Fruit fly (Drosophila melanogaster): ENCODE results near the gene CG3309.

Gene CG3309

DNA sequence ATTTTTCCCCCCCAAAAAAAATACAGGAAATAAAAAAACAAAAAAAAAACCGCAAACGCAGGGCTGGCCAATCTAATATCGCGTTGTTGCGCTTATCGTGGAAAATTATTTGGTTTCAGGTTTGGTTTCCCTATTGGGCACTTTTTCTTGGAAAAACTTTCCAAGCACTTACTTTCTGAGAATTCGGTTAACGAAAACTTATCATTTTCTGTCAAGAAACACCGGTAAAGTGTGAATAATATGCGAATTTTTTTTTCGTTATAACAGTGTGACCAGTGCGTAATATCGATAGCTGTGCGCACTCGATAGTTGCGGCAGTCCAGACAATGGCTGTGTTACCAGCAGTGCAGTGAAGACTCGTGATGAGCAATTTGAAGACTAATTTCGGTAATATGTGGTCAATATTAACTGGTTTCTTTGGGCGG, 6.7 kb downstream of the CG3309 start, which contains the start of gene Rnp4F (continued):
- TF ChIP-seq CG15696 (tag; optimal IDR thresholded peaks at IDR 0.05) = peak; percentile 25
- TF ChIP-seq Abd-B (GFP tag; optimal IDR thresholded peaks at IDR 0.05) = peak; percentile 63
- TF ChIP-seq HLHmδ (GFP tag; optimal IDR thresholded peaks at IDR 0.05) = no peak
- TF ChIP-seq D19B (GFP tag; optimal IDR thresholded peaks at IDR 0.05) = no peak
- peak; percentile 5 for TF ChIP-seq CG9437 (GFP tag; optimal IDR thresholded peaks at IDR 0.05)
- peak; percentile 59 for TF ChIP-seq Chrac-16 (GFP tag; optimal IDR thresholded peaks at IDR 0.05)
- TF ChIP-seq E2f2 (GFP tag; IDR thresholded peaks at IDR 0.05) = peak; percentile 52
- peak; percentile 57; the same call in 1 of the 2 replicates for TF ChIP-seq CG14014 (GFP tag; IDR thresholded peaks at IDR 0.05)
- TF ChIP-seq CG6854 (GFP tag; optimal IDR thresholded peaks at IDR 0.05) = no peak
- TF ChIP-seq HLH54F (GFP tag; optimal IDR thresholded peaks at IDR 0.05) = peak; percentile 87
- peak; percentile 55 for TF ChIP-seq Dp (GFP tag; optimal IDR thresholded peaks at IDR 0.05)
- no peak for TF ChIP-seq ftz-f1 (GFP tag; optimal IDR thresholded peaks at IDR 0.05)
- TF ChIP-seq kay (GFP tag; optimal IDR thresholded peaks at IDR 0.05) = peak; percentile 56
- TF ChIP-seq kni (GFP tag; optimal IDR thresholded peaks at IDR 0.05) = no peak
- TF ChIP-seq CG34224 (GFP tag; IDR thresholded peaks at IDR 0.05; ENCODE audit: partially characterized antibody) = peak; percentile 64
- peak; percentile 85; the same call in 2 of the 4 replicates for TF ChIP-seq Gug (GFP tag; IDR thresholded peaks at IDR 0.05)
- TF ChIP-seq D19A (tag; optimal IDR thresholded peaks at IDR 0.05) = no peak
- no peak for TF ChIP-seq crc (GFP tag; optimal IDR thresholded peaks at IDR 0.05)
- TF ChIP-seq CG17829 (tag; optimal IDR thresholded peaks at IDR 0.05) = peak; percentile 35
- peak; percentile 87 for TF ChIP-seq CG30020 (tag; optimal IDR thresholded peaks at IDR 0.05)
- TF ChIP-seq Dip3 (GFP tag; optimal IDR thresholded peaks at IDR 0.05) = peak; percentile 83
- TF ChIP-seq CG7556 (GFP tag; optimal IDR thresholded peaks at IDR 0.05) = no peak
- peak; percentile 36; the same call in 1 of the 3 replicates for TF ChIP-seq so (GFP tag; IDR thresholded peaks at IDR 0.05)
- TF ChIP-seq Nf-YA (GFP tag; IDR thresholded peaks at IDR 0.05) = no peak
- 0 out of 2 replicates have a peak, but pooled peaks have one; percentile 5 for TF ChIP-seq ap (GFP tag; IDR thresholded peaks at IDR 0.05)
- TF ChIP-seq Hr51 (GFP tag; optimal IDR thresholded peaks at IDR 0.05) = peak in 1 of 2 experiments; percentile 31
- peak; percentile 56 for TF ChIP-seq Rx (GFP tag; IDR thresholded peaks at IDR 0.05)
- no peak for TF ChIP-seq CG2875 (GFP tag; optimal IDR thresholded peaks at IDR 0.05)
- no peak; the same call in 1 of the 2 replicates for TF ChIP-seq wdn (GFP tag; IDR thresholded peaks at IDR 0.05)
- TF ChIP-seq eve (GFP tag; optimal IDR thresholded peaks at IDR 0.05) = no peak
- peak; percentile 74 for TF ChIP-seq CG9817 (tag; optimal IDR thresholded peaks at IDR 0.05)
- peak; percentile 24 for TF ChIP-seq MESR4 (GFP tag; optimal IDR thresholded peaks at IDR 0.05)
- TF ChIP-seq CG4820 (GFP tag; optimal IDR thresholded peaks at IDR 0.05) = peak; percentile 41
- no peak for TF ChIP-seq odd (GFP tag; optimal IDR thresholded peaks at IDR 0.05)
- peak; percentile 64 for TF ChIP-seq disco-r (GFP tag; optimal IDR thresholded peaks at IDR 0.05)
- no peak for TF ChIP-seq bigmax (GFP tag; optimal IDR thresholded peaks at IDR 0.05)
- no peak for TF ChIP-seq twi (tag; optimal IDR thresholded peaks at IDR 0.05)
- TF ChIP-seq oc (tag; optimal IDR thresholded peaks at IDR 0.05) = no peak
- no peak for TF ChIP-seq dimm (GFP tag; IDR thresholded peaks at IDR 0.05)
- peak; percentile 8 for TF ChIP-seq tup (GFP tag; optimal IDR thresholded peaks at IDR 0.05)
- TF ChIP-seq CG1832 (GFP tag; optimal IDR thresholded peaks at IDR 0.05) = no peak
- TF ChIP-seq scrt (GFP tag; optimal IDR thresholded peaks at IDR 0.05) = no peak
- TF ChIP-seq sr (GFP tag; IDR thresholded peaks at IDR 0.05) = 0 out of 3 replicates have a peak, but pooled peaks have one; percentile 17
- TF ChIP-seq eyg (GFP tag; optimal IDR thresholded peaks at IDR 0.05) = peak; percentile 46
- peak; percentile 87 for TF ChIP-seq CG7928 (GFP tag; optimal IDR thresholded peaks at IDR 0.05)
- peak; percentile 57 for TF ChIP-seq Atf3 (GFP tag; optimal IDR thresholded peaks at IDR 0.05)
- TF ChIP-seq CG14860 (GFP tag; IDR thresholded peaks at IDR 0.05; ENCODE audit: partially characterized antibody) = peak; percentile 72
- TF ChIP-seq Lim3 (GFP tag; IDR thresholded peaks at IDR 0.05) = no peak
- no peak for TF ChIP-seq dmrt11E (tag; optimal IDR thresholded peaks at IDR 0.05)
- TF ChIP-seq sim (GFP tag; IDR thresholded peaks at IDR 0.05) = no peak
